Worm (Caenorhabditis elegans) whole organism, L3 larva: ENCODE measurements around the gene gln-2.

Experiments used
- nhr-76 ChIP-seq: fragments of 150-350 bp; sonication (generic microtip); optimal IDR thresholded peaks from 5 replicates; lab custom pipeline; 2014; ENCODE audit warnings: missing biosample characterization, missing genetic modification characterization
- nhr-77 ChIP-seq: fragments of 150-350 bp; optimal IDR thresholded peaks from 2 replicates; lab custom pipeline; 2014; ENCODE audit warnings: missing biosample characterization, missing genetic modification characterization

- no peak for TF ChIP-seq nhr-77 (tag; lab: Kevin White, UChicago)
- TF ChIP-seq nhr-76 (tag; lab: Kevin White, UChicago), result no peak
Observed at ce11 chrIII:9922310-9922709, 22.3 kb downstream of the gln-2 start.
